Worm (Caenorhabditis elegans) whole organism, young adult: ENCODE data around the gene acs-7.

Source experiments
- F55B11.4 ChIP-seq: sonication (generic microtip); optimal IDR thresholded peaks from 2 replicates; lab custom pipeline; 2016; ENCODE audit warnings: missing compliant biosample characterization, missing genetic modification characterization, borderline replicate concordance; ENCODE audit not compliant: insufficient read depth
- ama-1 ChIP-seq, 3 experiments: fragments of 150-350 bp in 1 of 3; sonication (generic microtip) in 2 of 3; optimal IDR thresholded peaks; 2 replicates each; lab custom pipeline; 2014 to 2018; ENCODE audit warnings: missing biosample characterization in 2 of 3, missing genetic modification characterization in 2 of 3, missing genetic modification reagents in 2 of 3
- bed-1 ChIP-seq: fragments of 200-800 bp; sonication (Bioruptor generic); IDR thresholded peaks from 2 replicates; pipeline ENCODE4 v1.3.6; 2022; ENCODE audit warnings: missing genetic modification reagents, missing genetic modification characterization, missing compliant biosample characterization
- dpl-1 ChIP-seq: fragments of 150-350 bp; optimal IDR thresholded peaks from 2 replicates; lab custom pipeline; 2014; ENCODE audit warnings: missing biosample characterization, missing genetic modification reagents, missing genetic modification characterization
- egl-18 ChIP-seq: fragments of 200-800 bp; sonication (Bioruptor generic); IDR thresholded peaks from 2 replicates; pipeline ENCODE4 v1.3.6; 2022; ENCODE audit warnings: missing genetic modification reagents, missing genetic modification characterization, missing compliant biosample characterization
- him-1 ChIP-seq: sonication (generic microtip); optimal IDR thresholded peaks from 2 replicates; lab custom pipeline; 2016; ENCODE audit warnings: missing genotype, missing genetic modification reagents, missing genetic modification characterization, missing compliant biosample characterization
- mxl-1 ChIP-seq: sonication (generic microtip); optimal IDR thresholded peaks from 2 replicates; lab custom pipeline; 2016; ENCODE audit warnings: missing genetic modification characterization, missing compliant biosample characterization
- snpc-1.1 ChIP-seq: sonication (generic microtip); optimal IDR thresholded peaks from 2 replicates; lab custom pipeline; 2017; ENCODE audit warnings: missing genetic modification characterization, mild to moderate bottlenecking, missing compliant biosample characterization, antibody characterized with exemption, moderate library complexity, missing genotype, missing genetic modification reagents; ENCODE audit not compliant: insufficient read depth
- unc-130 ChIP-seq: sonication (generic microtip); optimal IDR thresholded peaks from 2 replicates; lab custom pipeline; 2016; ENCODE audit warnings: missing genetic modification reagents, missing genetic modification characterization, missing compliant biosample characterization
- ztf-22 ChIP-seq: fragments of 200-800 bp; sonication (Bioruptor generic); optimal IDR thresholded peaks from 2 replicates; lab custom pipeline; 2018; ENCODE audit warnings: mild to moderate bottlenecking, missing genetic modification characterization, moderate library complexity, missing compliant biosample characterization
- ztf-28 ChIP-seq: fragments of 200-800 bp; sonication (Bioruptor generic); IDR thresholded peaks from 2 replicates; pipeline ENCODE4 v1.3.6; 2022; ENCODE audit warnings: missing genetic modification reagents, missing genetic modification characterization, missing compliant biosample characterization

ce11 chrII:9322870-9323349 lies 31.1 kb downstream of the acs-7 start, which contains the start of gene rab-39:
- TF ChIP-seq dpl-1 (GFP tag; lab: Kevin White, UChicago) (no peak), him-1 (no peak), ztf-28 (GFP tag; lab: Robert Waterston, UW) (no peak), F55B11.4 (tag; lab: Kevin White, UChicago) (no peak), ama-1 (optimal IDR thresholded peaks at IDR 0.05; lab: Kevin White, UChicago) (no peak), ama-1 (GFP tag; optimal IDR thresholded peaks at IDR 0.05; lab: Kevin White, UChicago) (no peak), unc-130 (GFP tag; lab: Kevin White, UChicago) (no peak), bed-1 (GFP tag; lab: Robert Waterston, UW) (no peak), egl-18 (GFP tag; lab: Robert Waterston, UW) (no peak), snpc-1.1 (tag; lab: Kevin White, UChicago) (no peak), mxl-1 (no peak), ztf-22 (GFP tag; lab: Kevin White, UChicago) (no peak)
